Worm (Caenorhabditis elegans): ENCODE data around the gene ceh-41.

DNA sequence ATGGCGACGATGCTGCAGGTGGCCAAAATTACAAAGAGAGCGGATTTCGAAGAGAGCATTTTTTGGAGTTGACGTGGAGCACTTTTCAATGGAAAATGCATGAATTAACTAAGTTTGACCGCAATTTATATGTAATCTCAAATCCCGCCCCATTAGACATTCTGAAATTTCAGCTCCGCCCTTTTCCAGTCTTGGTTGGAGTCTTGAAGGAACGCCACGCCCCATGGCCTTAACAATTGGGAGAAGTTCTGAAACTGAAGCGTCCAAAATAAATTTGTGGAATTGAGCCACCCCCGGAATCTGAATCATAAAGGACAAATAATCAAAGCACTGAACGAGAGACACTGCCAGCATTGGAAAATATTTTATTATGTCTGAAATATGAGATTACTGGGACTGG is 48.8 kb upstream of the ceh-41 start, which contains the start of gene B0294.1:
- TF ChIP-seq nhr-237 (tag; optimal IDR thresholded peaks at IDR 0.05) (no peak), unc-62 (GFP tag; optimal IDR thresholded peaks at IDR 0.05) (no peak), ceh-83 (GFP tag; optimal IDR thresholded peaks at IDR 0.05) (no peak), bed-3 (GFP tag; optimal IDR thresholded peaks at IDR 0.05) (no peak), nhr-12 (tag; optimal IDR thresholded peaks at IDR 0.05) (no peak)

Measured in whole organism, mixed stage, embryonic.